Fruit fly (Drosophila melanogaster) S2 (cell line): Measurements from ENCODE around the gene CG5039.

Source experiments
- CG8478 ChIP-seq: fragments of >200 bp; optimal IDR thresholded peaks from 2 replicates; lab custom pipeline; 2018
- CTCF ChIP-seq, 2 experiments: fragments of >200 bp; optimal IDR thresholded peaks; 2 replicates each; lab custom pipeline; 2018

Gene CG5039

DNA sequence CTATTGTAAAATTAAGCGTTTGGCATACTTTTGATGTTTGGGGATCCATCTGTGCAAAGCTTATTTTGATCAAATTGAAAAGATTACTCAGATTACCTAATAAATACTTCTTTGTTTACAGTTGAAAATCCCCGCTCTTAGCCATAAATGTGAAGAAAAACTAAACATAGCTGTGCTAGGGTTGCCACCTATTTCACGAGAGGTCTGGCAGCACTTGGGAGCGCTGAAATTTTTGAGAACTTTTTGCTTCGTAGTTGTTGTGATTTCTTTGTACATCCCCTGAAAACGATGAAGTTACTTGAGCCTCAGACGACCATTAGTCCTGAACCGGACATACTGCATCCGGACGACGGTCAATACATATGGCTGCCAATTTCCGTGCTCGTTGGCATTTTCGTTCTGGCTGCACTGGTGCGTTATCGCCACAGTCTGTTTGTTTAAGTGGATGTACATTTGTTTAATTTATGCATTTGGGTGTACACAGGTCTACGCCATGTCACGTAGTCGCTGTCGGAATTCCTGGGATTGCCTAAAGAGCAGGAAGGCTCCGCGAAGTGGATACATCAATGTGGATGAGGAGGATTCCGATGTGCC is at the start of gene CG5039, which contains the start of gene CG4730:
TSS of gene CG5039 (plus strand) at position 195 of the 594 bp plus-strand sequence.
TSS of gene CG4730 (minus strand) at position 194 of the 594 bp plus-strand sequence.
- no peak for TF ChIP-seq CG8478
- TF ChIP-seq CTCF (optimal IDR thresholded peaks at IDR 0.05; lab: Kevin White, UChicago): peak in 1 of 2 experiments; percentile 24

DNA sequence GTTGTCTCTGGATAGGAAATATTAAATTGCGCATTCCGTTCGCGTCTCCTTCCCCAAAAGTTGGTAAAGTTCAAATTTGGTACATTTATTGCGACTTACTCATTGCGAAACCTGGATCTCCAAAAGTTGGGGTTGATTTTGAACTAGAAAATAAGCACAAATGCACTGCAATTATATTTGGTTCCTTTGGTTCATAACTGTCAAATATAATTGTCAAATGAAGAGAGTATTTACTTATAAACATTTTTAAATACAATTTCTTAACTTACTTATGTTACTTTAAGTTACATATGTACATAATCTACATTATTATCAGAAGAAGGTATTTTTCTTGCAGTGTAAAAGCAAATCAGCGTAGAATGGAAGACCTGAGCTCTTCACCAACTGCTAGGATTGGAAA is 47.9 kb upstream of the CG5039 start:
- TF ChIP-seq CG8478 (no peak), CTCF (optimal IDR thresholded peaks at IDR 0.05; lab: Kevin White, UChicago) (no peak)

DNA sequence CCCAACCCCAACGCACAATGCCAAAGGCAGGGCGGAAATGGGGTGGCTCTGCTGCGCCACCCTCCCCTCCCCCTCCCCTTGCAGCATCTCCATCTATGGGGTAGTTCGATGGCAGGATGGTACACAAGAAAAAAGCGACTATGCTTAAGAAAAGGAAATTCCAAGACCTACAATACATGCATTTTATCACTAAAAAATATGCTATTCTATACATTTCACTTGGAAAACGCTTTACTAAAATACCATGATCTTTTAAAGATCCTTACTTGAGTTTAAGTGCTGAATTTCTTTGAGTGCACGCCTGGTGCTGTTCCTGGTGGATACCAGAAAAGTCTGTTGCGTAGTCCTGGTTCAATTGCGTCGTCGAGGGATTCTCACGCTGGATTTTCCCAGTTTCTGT is 47.4 kb upstream of the CG5039 start:
- TF ChIP-seq CTCF (optimal IDR thresholded peaks at IDR 0.05; lab: Kevin White, UChicago): no peak
- no peak for TF ChIP-seq CG8478

- TF ChIP-seq CG8478 (no peak), CTCF (optimal IDR thresholded peaks at IDR 0.05; lab: Kevin White, UChicago) (no peak)
These were observed 44.5 kb upstream of the CG5039 start for dm6 chr3R:25633865-25634460.

dm6 chr3R:25637294-25638174 is 40.9 kb upstream of the CG5039 start, which contains the start of gene jigr1:
jigr1 (plus strand) TSS chr3R:25637843.
- TF ChIP-seq CG8478: no peak
- TF ChIP-seq CTCF (optimal IDR thresholded peaks at IDR 0.05; lab: Kevin White, UChicago): no peak

- TF ChIP-seq CG8478 (no peak), CTCF (optimal IDR thresholded peaks at IDR 0.05; lab: Kevin White, UChicago) (no peak)
These were observed 40.1 kb upstream of the CG5039 start for dm6 chr3R:25638381-25638780.

DNA sequence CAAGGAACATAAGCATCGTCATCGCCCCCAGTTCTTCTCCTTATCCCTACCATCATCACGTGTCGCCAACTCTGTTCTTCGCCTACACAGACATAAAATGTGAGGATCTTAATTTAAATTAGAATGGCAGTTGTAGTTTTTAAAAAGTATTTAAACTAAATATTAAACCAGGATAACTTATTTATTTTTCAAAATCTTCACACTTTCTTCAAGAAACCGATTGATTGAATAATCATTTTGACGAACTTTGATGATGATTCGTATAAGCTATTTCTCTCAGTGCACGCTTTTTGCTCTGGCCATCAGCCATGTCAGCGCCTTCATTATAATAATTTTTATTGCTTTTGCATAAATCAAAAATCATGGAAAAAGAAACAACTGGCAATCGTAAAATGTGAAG is 39.5 kb upstream of the CG5039 start:
- TF ChIP-seq CTCF (optimal IDR thresholded peaks at IDR 0.05; lab: Kevin White, UChicago): no peak
- no peak for TF ChIP-seq CG8478

dm6 chr3R:25640463-25640862 is 38.0 kb upstream of the CG5039 start:
- no peak for TF ChIP-seq CG8478
- TF ChIP-seq CTCF (optimal IDR thresholded peaks at IDR 0.05; lab: Kevin White, UChicago): no peak

- no peak for TF ChIP-seq CG8478
- no peak for TF ChIP-seq CTCF (optimal IDR thresholded peaks at IDR 0.05; lab: Kevin White, UChicago)
These were observed 34.3 kb upstream of the CG5039 start for dm6 chr3R:25644172-25644571.

DNA sequence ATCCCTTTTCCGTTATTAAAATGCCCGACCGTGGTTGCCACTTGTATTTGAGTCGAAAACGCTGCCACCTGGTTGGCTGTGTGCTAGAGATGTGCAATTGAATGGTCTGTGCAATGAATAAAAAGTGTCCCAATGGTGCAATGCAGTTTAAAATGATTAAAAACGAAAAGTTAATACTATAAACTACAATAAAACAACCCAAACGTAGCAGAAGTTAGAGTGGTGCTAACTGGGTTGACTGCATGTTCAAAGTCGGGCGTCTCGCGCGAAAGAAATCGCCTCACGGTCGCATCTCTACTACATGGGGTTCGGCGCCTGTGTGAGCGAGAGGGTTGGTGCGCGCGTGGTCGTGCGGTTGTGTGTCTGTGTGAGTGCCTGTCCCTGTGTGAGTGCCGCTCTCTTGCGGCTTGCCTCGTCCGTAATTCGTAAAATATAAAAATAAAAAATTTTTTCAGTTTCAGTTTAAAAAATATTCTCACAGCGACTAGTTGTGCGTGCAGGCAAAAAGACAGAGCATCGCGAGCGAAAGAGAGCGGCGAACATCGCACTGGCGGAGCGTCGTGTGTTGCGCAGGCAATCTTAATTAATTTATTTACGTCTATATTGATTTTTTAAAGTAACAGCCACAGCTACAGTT is 31.5 kb upstream of the CG5039 start:
- TF ChIP-seq CG8478 (no peak), CTCF (optimal IDR thresholded peaks at IDR 0.05; lab: Kevin White, UChicago) (peak in 1 of 2 experiments; percentile 26)

DNA sequence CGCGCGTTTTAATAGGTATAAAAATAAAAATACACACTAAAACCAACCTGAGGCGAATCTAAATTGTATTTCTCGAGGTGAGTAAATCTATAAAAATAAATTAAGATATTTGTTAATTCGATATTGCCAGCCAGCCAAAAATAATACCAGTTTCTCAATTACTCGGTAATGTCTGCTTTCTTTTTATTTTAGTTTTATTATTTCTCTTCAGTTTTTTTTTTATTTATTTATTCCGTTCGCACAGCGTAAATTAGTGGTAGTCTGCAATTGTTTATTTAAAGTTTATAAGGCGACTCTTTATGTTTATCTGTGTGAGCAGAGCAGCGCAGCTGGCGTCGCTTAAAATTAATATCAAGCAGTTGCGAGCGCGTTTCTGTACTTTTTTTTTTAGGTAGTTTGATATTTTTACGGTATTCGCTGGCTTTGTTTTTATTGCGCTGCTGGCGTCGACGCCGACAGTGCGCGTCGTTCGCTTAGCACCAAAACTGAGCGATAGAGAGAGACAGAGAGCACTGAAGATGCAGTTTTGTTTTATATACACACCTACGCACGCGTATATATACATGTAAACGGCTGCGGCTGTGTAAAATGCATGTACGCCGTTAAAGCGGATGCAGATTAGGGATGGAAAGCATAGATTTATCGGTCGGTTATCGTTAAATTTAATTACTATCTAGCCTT is 30.8 kb upstream of the CG5039 start:
- peak; percentile 38 to 62 for TF ChIP-seq CTCF (optimal IDR thresholded peaks at IDR 0.05; lab: Kevin White, UChicago)
- no peak for TF ChIP-seq CG8478

DNA sequence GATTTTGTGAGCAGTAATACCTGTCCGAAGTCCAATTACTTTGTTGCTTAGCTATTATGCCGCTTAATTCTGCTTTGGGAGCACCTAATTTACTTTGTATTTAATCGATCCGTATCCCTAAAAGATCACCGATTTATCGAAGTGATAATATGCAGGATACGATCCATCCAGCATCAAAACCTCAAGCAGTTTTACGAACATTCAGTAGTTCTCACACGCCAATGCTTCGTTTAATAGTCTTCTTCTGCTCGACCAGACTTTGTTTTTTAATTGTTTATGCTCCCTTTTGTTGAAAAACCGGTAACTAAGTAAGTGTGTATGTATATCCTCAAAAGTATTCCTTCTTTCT is 30.3 kb upstream of the CG5039 start:
- TF ChIP-seq CTCF (optimal IDR thresholded peaks at IDR 0.05; lab: Kevin White, UChicago) (no peak), CG8478 (no peak)

dm6 chr3R:25650417-25650816 is 28.1 kb upstream of the CG5039 start:
- TF ChIP-seq CTCF (optimal IDR thresholded peaks at IDR 0.05; lab: Kevin White, UChicago): no peak
- no peak for TF ChIP-seq CG8478

DNA sequence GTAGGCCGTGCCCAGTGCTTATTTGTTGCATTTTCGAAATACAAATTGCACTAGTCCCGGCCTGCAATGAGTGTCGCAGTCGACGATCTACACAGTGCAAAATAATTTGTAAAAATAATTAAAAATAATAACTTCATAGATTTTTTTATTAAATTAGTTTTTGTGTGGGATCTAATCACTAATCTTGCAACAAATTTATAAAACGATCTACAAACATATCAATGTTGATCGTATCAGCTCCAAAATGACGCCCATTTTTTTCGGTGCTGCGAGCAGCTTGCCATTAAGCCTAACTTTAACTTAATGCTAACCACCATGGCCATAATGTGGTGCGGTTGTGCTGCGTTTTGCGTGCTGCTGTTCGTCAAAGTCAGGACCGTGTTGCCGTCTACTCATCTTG is 27.1 kb upstream of the CG5039 start:
- no peak for TF ChIP-seq CG8478
- TF ChIP-seq CTCF (optimal IDR thresholded peaks at IDR 0.05; lab: Kevin White, UChicago): no peak
